Fruit fly (Drosophila melanogaster): ENCODE results near the gene bma.

DNA sequence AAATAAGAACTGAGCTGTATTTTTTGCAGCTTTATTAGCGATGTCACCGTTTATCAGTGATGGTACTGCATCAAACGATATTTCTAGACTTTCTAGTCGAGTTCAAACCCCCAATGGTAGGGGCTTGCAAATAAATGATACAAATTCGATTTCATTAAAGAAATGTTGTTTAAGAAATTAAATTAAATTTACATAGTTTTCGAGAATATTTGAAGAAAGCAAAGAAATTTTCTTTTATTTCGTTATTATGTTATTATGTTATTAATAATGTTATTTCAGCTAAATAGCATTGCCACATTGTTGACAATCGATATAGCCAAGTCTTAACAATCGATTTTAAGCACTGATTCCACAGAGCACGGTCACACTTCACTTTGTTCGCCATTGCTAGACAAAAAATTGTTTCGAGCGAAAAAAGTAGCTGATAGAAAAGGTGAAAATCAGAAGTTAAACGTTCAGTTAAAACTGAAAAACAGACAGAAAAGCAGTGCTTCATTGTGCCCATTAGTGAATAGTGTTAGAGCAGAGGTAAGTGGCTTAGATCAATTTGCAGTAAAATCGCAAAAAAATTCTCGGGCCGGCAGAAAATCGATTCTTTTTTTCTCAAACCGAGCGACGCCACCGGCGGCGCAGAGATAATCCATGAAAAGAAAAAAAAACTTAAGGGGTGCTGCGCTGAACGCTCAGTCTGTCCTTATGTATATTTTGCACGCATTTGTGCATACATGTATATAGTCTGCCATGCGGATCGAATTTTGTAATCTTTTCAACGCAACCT, 43.5 kb upstream of the bma start, which contains the start of the genes iPLA2-VIA and Ciz1:
- TF ChIP-seq ttk (optimal IDR thresholded peaks at IDR 0.05) (no peak), Myc (optimal IDR thresholded peaks at IDR 0.05) (no peak), Sin3A (optimal IDR thresholded peaks at IDR 0.05) (no peak), insv (optimal IDR thresholded peaks at IDR 0.05) (no peak)

Measured in Kc167 (cell line).